In genomic region chrIII:2478605-2479004, ce11 we compare ENCODE assay signal across 4 worm cellular contexts.
A peak's percentile ranks its signal among the peaks of the same experiment; 100 is the strongest.
TF ChIP-seq lines count a peak whose summit lies in the region.

No protein-coding gene starts in this region.

TF ChIP-seq in whole organism, L3 larva, 47 proteins besides CTCF, POLR2A, EP300 and RAD21:
- TF ChIP-seq nhr-28 (tag; optimal IDR thresholded peaks at IDR 0.05; lab: Kevin White, UChicago) (no peak), ceh-28 (tag; optimal IDR thresholded peaks at IDR 0.05; lab: Kevin White, UChicago) (peak; percentile 97), snpc-4 (tag; optimal IDR thresholded peaks at IDR 0.05; lab: Kevin White, UChicago) (no peak), hmg-11 (tag; optimal IDR thresholded peaks at IDR 0.05; lab: Kevin White, UChicago) (no peak), ama-1 (optimal IDR thresholded peaks at IDR 0.05; lab: Kevin White, UChicago) (no peak), nhr-23 (tag; optimal IDR thresholded peaks at IDR 0.05; lab: Kevin White, UChicago) (no peak), nhr-11 (tag; optimal IDR thresholded peaks at IDR 0.05; lab: Kevin White, UChicago) (no peak)
TF ChIP-seq in whole organism, L3 larva: peak in this region for 1.

TF ChIP-seq in whole organism, L4 larva, 104 proteins besides CTCF, POLR2A, EP300 and RAD21:
- TF ChIP-seq nhr-111 (GFP tag; optimal IDR thresholded peaks at IDR 0.05; lab: Kevin White, UChicago) = no peak
- no peak for TF ChIP-seq jun-1 (tag; optimal IDR thresholded peaks at IDR 0.05; lab: Kevin White, UChicago)
- TF ChIP-seq nhr-42 (GFP tag; IDR thresholded peaks at IDR 0.05; lab: Robert Waterston, UW) = no peak
- TF ChIP-seq saeg-2 (GFP tag; IDR thresholded peaks at IDR 0.05; lab: Robert Waterston, UW) = no peak
- TF ChIP-seq aly-2 (tag; optimal IDR thresholded peaks at IDR 0.05; lab: Kevin White, UChicago) = no peak
- TF ChIP-seq nhr-28 (tag; optimal IDR thresholded peaks at IDR 0.05; lab: Kevin White, UChicago) = no peak
- TF ChIP-seq dmd-9 (GFP tag; IDR thresholded peaks at IDR 0.05; lab: Robert Waterston, UW) = 0 out of 2 replicates have a peak, but pooled peaks have one; percentile 24
- no peak for TF ChIP-seq Y5F2A.4 (GFP tag; optimal IDR thresholded peaks at IDR 0.05; lab: Kevin White, UChicago)
- TF ChIP-seq zfp-3 (GFP tag; conservative IDR thresholded peaks at IDR 0.05; lab: Robert Waterston, UW) = no peak
- no peak for TF ChIP-seq T20F7.1 (GFP tag; optimal IDR thresholded peaks at IDR 0.05; lab: Kevin White, UChicago)
- peak; percentile 98 for TF ChIP-seq ceh-28 (tag; optimal IDR thresholded peaks at IDR 0.05; lab: Kevin White, UChicago)
- no peak for TF ChIP-seq F37D6.2 (tag; optimal IDR thresholded peaks at IDR 0.05; lab: Kevin White, UChicago)

TF ChIP-seq in whole organism, late embryonic, 69 proteins besides CTCF, POLR2A, EP300 and RAD21:
- TF ChIP-seq ceh-24 (tag; optimal IDR thresholded peaks at IDR 0.05; lab: Kevin White, UChicago) = no peak
- peak; percentile 37 for TF ChIP-seq ceh-48 (tag; optimal IDR thresholded peaks at IDR 0.05; lab: Kevin White, UChicago)
- no peak for TF ChIP-seq pag-3 (tag; optimal IDR thresholded peaks at IDR 0.05; lab: Kevin White, UChicago; ENCODE audit: borderline replicate concordance)

TF ChIP-seq in whole organism, midembryonic, 9 proteins besides CTCF, POLR2A, EP300 and RAD21:
- TF ChIP-seq T22C8.4 (GFP tag; IDR thresholded peaks at IDR 0.05; lab: Robert Waterston, UW) = peak; percentile 70
- no peak for TF ChIP-seq klf-2 (GFP tag; conservative IDR thresholded peaks at IDR 0.05; lab: Robert Waterston, UW)
